Fruit fly (Drosophila melanogaster): ENCODE data around the gene MYPT-75D.

The MYPT-75D gene

DNA sequence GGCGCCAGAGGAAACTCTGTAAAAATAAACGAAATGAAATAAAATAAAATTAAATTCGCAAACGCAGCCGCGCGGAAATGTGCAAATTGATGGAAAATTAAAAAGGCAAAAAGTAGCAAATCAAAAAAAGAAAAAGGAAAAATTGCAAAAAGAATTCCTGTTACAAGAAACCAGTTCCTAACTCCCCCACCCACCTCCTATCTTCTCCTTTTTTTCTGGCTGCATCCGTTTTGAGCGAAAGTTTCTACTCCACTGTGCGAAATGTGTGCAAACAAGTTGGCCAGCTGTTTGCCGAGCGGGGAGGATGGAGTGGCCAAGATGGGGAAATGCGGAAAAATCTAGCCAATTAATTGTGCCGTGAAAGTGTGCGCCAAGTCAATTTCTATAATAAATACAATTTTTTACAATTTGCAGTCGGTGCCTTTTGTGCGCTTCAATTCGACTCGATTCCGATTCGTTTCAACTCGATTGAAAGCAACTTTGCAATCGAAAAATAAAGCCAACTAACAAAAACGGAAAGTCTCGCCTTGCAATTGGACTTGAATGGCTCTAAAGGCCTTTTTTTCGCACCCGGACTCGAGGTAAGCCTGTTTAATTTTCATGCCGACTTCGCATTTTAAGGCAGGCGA is 806 bp downstream of the MYPT-75D start:
- TF ChIP-seq ttk (optimal IDR thresholded peaks at IDR 0.05): no peak
- TF ChIP-seq Sin3A (optimal IDR thresholded peaks at IDR 0.05): no peak
- no peak for TF ChIP-seq psq (optimal IDR thresholded peaks at IDR 0.05)

DNA sequence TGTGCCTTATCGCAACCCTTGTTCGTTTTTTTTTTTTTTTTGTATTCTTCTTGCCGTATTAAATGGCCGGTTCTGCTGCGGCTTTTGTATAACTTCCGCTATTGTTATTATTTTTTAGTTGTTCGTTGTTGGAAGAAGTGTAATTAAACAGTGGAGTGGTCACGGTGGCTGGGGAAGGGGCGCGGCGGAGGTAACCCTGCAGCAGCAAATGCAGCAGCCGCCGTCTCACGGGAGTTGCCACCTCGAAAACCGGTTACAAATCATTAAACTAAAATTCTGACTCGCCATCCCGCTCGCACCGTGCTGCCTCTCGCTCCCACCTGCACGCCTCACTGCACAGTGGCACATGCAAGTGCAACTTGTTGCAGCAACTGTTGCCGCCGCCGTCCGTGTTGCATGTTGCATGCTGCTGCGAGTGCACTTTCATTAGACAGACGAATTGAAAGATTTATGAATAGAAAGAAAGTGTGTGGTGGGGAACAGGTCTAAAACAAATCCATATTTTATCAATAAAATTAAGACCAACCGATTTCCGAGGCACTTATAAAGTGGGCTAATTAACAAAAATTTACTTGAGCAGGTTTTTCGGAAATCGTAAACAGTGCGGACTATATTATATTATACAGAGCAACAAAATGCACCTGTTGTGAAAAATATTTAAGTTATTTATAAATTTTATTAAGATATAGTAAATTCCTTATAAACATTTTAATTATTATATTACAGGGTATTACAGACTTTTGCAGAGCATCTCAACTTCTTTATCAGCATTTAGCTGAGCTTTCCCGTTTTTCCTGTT is 2.1 kb downstream of the MYPT-75D start:
- TF ChIP-seq ttk (optimal IDR thresholded peaks at IDR 0.05) (no peak), Sin3A (optimal IDR thresholded peaks at IDR 0.05) (no peak), h (optimal IDR thresholded peaks at IDR 0.05) (no peak)

DNA sequence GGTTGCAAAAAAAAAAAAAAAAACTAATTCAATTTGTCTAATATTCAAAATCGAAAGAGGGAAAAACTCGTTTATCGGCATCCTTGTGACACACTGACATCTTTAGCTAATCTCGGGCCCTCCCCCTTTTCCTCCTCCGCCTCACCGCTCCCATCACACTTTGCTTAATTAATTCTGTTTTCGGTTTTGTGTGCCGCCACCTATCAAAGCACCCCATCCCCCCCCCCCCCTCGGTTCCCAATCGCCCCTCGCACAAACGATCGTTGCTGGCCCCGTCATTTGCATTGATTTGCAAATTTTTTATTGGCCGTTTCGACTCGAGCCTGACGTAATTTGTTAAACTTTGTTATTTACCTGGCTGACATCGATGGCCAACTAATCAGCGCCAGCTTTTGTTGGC is 2.7 kb downstream of the MYPT-75D start:
- TF ChIP-seq ttk (optimal IDR thresholded peaks at IDR 0.05) (no peak), Myc (optimal IDR thresholded peaks at IDR 0.05) (no peak), h (optimal IDR thresholded peaks at IDR 0.05) (no peak), Sin3A (optimal IDR thresholded peaks at IDR 0.05) (no peak), psq (optimal IDR thresholded peaks at IDR 0.05) (no peak), insv (optimal IDR thresholded peaks at IDR 0.05) (no peak)

DNA sequence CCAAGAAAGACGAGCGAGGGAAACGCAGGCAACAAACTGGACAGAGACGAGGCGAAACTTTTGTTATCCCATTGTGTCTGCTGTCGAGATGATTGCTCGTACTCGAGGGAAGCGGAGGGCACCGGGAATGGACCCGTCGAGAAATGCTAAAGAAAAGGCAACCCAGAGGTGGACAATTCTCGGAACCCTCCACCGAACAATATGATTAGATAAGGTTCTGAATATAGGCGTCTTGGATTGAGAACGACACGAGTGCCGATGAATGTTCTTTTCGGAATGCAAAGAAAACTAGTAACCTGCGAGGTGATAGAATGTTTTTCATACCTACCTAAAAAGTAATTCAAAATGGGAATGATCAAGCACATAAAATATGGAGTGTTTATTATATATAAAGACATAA is 4.1 kb downstream of the MYPT-75D start:
- TF ChIP-seq h (optimal IDR thresholded peaks at IDR 0.05) (no peak), ttk (optimal IDR thresholded peaks at IDR 0.05) (no peak), psq (optimal IDR thresholded peaks at IDR 0.05) (no peak), Sin3A (optimal IDR thresholded peaks at IDR 0.05) (no peak), insv (optimal IDR thresholded peaks at IDR 0.05) (no peak), Myc (optimal IDR thresholded peaks at IDR 0.05) (no peak)

DNA sequence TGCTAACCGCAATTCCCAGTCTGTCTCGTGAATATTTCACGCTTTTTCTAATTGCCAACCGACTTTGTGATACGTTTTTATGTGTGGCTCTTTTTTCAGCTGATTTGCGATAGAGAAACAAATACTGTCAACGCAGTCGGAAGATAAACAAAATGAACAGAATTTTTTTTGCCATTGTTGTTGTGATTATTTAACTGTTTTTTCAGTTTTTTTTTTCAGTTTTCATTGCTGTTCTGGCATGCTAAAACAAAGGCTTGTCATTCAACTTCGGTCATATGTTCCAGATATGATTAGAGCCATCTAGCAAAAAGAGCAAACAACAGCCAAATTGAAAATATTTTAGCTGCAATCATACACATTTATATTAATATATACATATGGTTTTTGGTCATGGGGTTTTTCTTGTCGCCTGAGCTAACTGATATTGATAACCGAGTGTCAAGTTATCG is 6.5 kb downstream of the MYPT-75D start:
- no peak for TF ChIP-seq Myc (optimal IDR thresholded peaks at IDR 0.05)
- TF ChIP-seq ttk (optimal IDR thresholded peaks at IDR 0.05): no peak

DNA sequence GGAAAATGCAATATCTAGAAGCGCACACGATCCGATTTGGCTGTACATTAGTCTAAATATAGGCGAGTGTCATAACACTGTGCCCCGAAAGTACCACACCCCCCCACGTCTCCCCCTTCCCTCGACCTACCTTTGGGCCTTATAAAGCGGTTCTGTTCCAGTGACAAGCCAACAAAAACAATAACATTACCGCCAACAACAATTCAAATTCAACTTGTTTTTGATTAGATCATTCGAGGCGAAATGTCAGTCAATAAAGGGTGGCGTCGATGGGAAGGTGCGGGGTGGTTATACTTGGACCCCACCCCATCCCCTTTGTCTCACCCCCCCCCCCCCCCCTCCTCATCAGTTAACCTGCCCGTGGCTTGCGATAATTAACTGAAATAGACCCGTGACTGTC is 7.3 kb downstream of the MYPT-75D start:
- TF ChIP-seq Sin3A (optimal IDR thresholded peaks at IDR 0.05) (no peak), insv (optimal IDR thresholded peaks at IDR 0.05) (no peak), psq (optimal IDR thresholded peaks at IDR 0.05) (no peak), ttk (optimal IDR thresholded peaks at IDR 0.05) (no peak), h (optimal IDR thresholded peaks at IDR 0.05) (no peak), Myc (optimal IDR thresholded peaks at IDR 0.05) (no peak)

DNA sequence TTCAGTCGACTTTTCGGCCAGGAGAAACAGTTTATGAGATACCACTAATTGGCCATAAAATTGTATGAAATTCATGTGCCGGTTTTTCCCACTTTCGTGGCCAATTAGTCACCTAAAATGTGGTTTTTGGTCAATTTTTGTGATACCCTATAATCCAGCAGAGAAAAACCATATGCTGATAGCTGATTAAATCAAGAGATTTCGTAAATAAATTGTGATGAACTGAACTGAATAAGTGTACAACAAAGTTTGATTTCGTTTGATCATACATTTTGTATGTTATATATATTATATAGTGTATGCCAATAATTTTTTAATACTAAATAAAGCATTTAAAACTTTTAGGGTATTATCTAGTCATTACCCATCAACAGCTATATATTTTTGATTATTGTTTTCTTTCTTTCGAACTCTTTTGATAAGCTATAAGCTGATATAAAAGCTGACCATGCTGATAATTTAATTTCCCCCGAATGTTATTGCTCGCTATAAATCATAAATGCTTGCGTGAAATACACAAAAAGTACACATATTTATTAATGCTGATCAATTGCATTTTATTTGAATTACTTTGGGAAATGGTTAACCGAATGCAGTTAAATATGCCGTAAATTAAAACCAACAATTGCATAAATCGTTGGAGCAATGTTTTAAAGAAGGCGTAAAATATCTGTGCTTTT is 9.2 kb downstream of the MYPT-75D start:
- TF ChIP-seq Sin3A (optimal IDR thresholded peaks at IDR 0.05) (no peak), Myc (optimal IDR thresholded peaks at IDR 0.05) (no peak), ttk (optimal IDR thresholded peaks at IDR 0.05) (no peak)

DNA sequence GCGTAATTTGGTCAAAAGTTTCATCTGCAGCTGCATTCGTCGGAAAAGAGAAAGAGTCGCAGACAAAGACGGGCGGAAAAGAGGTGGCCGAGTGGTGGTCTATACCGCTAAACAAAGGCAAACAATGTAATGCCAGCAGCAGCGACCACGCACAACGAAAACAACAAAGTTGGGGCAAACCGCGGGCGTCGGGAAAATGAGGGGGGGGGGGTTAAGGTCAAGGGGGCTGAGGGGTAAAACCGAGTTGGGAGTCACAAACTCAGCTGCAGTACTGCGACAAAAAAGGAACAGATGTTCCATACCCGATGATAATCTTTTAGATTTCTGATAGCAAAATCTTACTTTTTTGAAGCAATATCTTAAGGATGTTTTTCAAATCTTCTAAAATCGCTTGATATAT is 11.0 kb downstream of the MYPT-75D start:
- TF ChIP-seq insv (optimal IDR thresholded peaks at IDR 0.05): no peak

DNA sequence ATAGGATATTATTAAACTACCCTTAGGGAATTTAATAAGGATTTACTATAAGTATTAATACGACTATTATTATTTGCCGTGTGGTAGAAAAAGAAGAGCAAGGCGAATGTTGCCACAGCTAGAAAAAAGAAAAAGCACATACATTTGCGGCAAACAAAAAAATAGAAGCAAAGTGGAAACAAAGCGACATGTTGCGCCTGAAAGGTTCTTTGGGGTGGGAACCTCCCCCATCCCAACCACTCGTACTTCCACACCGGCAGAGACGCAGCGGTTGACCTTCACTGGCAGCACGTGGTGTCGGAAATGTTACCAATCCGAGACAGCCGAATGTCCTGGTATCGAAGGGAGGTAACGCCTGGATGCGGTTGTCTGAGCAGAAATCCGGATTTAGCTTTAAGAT is 11.6 kb downstream of the MYPT-75D start:
- TF ChIP-seq psq (optimal IDR thresholded peaks at IDR 0.05): no peak
- no peak for TF ChIP-seq ttk (optimal IDR thresholded peaks at IDR 0.05)
- no peak for TF ChIP-seq Myc (optimal IDR thresholded peaks at IDR 0.05)
- TF ChIP-seq insv (optimal IDR thresholded peaks at IDR 0.05): no peak
- TF ChIP-seq h (optimal IDR thresholded peaks at IDR 0.05): no peak
- no peak for TF ChIP-seq Sin3A (optimal IDR thresholded peaks at IDR 0.05)

DNA sequence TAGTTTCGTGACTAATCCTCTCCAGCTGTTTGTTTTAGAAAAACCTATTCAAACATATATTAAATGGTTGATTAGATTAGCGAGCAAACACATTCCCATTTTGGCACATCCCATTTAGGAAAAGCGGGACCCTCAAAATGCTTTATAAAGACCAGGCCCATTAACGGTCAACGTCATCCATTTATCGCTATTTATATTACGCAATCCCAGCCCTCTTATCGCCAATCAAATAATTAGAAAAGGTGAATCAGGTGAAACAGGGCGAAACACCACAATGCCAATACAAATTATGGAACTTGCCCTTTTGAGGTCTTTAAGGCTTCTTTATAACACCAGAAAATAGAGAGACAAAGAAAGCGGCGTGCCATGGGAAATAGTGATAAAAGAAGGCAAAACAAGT is 12.3 kb downstream of the MYPT-75D start:
- TF ChIP-seq psq (optimal IDR thresholded peaks at IDR 0.05): no peak

DNA sequence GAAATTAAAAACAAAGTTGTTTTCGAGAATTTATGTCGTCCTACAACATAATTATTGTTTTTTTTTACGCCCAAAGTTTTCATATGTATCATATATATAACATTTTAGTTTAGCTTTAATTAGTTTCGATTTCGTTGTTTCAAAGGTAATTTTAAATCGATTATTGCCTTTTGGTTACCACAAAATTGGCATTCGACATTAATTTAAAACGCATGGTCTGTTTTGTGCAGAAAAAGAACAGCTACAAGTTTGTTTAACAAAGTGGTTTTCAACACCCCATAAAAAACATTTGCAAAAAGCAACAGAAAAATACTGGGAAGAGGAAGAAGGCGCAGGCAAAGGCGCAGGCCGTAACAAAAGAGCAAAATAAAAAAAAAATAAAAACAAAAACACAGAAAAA is 12.7 kb downstream of the MYPT-75D start:
- TF ChIP-seq psq (optimal IDR thresholded peaks at IDR 0.05) (no peak), ttk (optimal IDR thresholded peaks at IDR 0.05) (no peak), h (optimal IDR thresholded peaks at IDR 0.05) (no peak), insv (optimal IDR thresholded peaks at IDR 0.05) (no peak), Myc (optimal IDR thresholded peaks at IDR 0.05) (no peak), Sin3A (optimal IDR thresholded peaks at IDR 0.05) (no peak)

DNA sequence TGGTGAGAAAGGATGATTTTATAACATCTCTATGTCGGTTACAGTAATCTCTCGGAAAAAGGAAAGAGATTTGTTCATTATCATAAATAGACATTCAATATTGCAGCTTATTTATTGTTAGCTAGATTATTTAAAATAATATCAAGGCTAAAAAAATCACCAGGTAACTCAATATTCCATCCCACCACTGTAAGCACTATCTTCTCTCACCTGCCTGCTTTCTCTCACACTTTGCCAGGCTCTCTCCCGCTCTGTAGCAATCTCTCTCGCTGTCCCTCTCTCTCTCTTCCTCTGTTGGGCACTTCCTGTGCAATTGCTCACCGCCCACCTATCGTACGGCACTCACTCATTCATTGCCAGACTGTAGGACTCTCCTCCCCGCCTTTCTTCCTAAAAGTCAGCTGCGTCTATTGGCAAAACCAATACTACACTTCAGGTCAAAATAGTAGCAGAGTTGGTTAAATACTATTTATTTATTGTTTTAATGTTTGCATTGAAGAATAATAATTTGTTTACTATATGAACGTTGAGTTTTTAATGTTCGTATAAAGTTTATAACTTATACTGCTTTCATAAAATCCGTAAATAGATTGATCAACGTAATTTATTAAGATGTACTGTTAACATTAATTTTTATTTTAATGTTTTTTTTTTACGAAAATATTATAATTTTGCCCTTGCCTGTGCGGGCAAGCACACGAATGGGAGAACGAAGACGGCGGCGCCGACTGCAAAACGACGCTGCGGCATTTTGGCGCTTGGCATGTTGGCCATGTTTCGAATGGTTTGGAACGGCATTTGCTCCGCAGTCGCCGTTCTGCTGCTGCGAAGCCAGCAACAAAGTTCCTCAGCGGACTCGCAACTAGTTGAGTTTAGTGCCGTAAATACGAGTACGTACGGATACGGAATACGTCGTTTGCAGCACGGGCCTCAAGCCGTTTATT is 15.1 kb downstream of the MYPT-75D start:
- TF ChIP-seq Myc (optimal IDR thresholded peaks at IDR 0.05) (no peak), Sin3A (optimal IDR thresholded peaks at IDR 0.05) (no peak), insv (optimal IDR thresholded peaks at IDR 0.05) (no peak), h (optimal IDR thresholded peaks at IDR 0.05) (no peak), psq (optimal IDR thresholded peaks at IDR 0.05) (no peak), ttk (optimal IDR thresholded peaks at IDR 0.05) (no peak)

Measured in Kc167 (cell line).